Fruit fly (Drosophila melanogaster) whole organism, embryonic: ENCODE results near the gene CG17612.

ENCODE experiments used
- BEAF-32 ChIP-seq: fragments of 200-800 bp; sonication (Bioruptor generic); optimal IDR thresholded peaks from 3 replicates; lab custom pipeline; 2017; ENCODE audit warnings: missing biosample characterization, missing genetic modification characterization, mild to moderate bottlenecking, moderate library complexity, missing genetic modification reagents
- CG13287 ChIP-seq: fragments of 200-800 bp; sonication (Bioruptor generic); IDR thresholded peaks from 2 replicates; pipeline ENCODE4 v1.3.6; 2022; ENCODE audit warnings: missing biosample characterization, missing genetic modification characterization; ENCODE audit not compliant: partially characterized antibody
- CG14710 ChIP-seq: fragments of 200-800 bp; sonication (Bioruptor generic); optimal IDR thresholded peaks from 3 replicates; lab custom pipeline; 2019; ENCODE audit warnings: missing biosample characterization, mild to moderate bottlenecking, missing genetic modification characterization, moderate library complexity
- CG15601 ChIP-seq: fragments of 200-800 bp; sonication (Bioruptor generic); optimal IDR thresholded peaks from 3 replicates; lab custom pipeline; 2019; ENCODE audit warnings: missing biosample characterization, mild to moderate bottlenecking, missing genetic modification characterization, moderate library complexity
- CG16813 ChIP-seq: fragments of 200-800 bp; sonication (Bioruptor generic); IDR thresholded peaks from 3 replicates; pipeline ENCODE4 v1.3.6; 2022; ENCODE audit warnings: missing biosample characterization, missing genetic modification characterization; ENCODE audit not compliant: partially characterized antibody
- CG17912 ChIP-seq: fragments of 200-800 bp; sonication (Bioruptor generic); optimal IDR thresholded peaks from 2 replicates; lab custom pipeline; 2018; ENCODE audit warnings: missing biosample characterization, mild to moderate bottlenecking, missing genetic modification characterization
- CG1832 ChIP-seq: fragments of 200-800 bp; sonication (Bioruptor generic); optimal IDR thresholded peaks from 2 replicates; lab custom pipeline; 2017; ENCODE audit warnings: missing biosample characterization, mild to moderate bottlenecking, missing genetic modification characterization, inconsistent platforms
- CG18599 ChIP-seq: fragments of 200-800 bp; sonication (Bioruptor generic); optimal IDR thresholded peaks from 3 replicates; lab custom pipeline; 2017; ENCODE audit warnings: missing biosample characterization, missing genetic modification characterization, mild to moderate bottlenecking, moderate library complexity, missing genetic modification reagents
- CG2116 ChIP-seq: fragments of 200-800 bp; sonication (Bioruptor generic); optimal IDR thresholded peaks from 3 replicates; lab custom pipeline; 2018; ENCODE audit warnings: missing biosample characterization, mild to moderate bottlenecking, missing genetic modification characterization
- CG2875 ChIP-seq: fragments of 200-800 bp; sonication (Bioruptor generic); optimal IDR thresholded peaks from 2 replicates; lab custom pipeline; 2017; ENCODE audit warnings: missing biosample characterization, mild to moderate bottlenecking, missing genetic modification characterization, missing genetic modification reagents
- CG42726 ChIP-seq: fragments of 200-800 bp; sonication (Bioruptor generic); IDR thresholded peaks from 2 replicates; pipeline ENCODE4 v1.3.6; 2022; ENCODE audit warnings: missing biosample characterization, missing genetic modification characterization; ENCODE audit not compliant: partially characterized antibody
- CG4820 ChIP-seq: fragments of 200-800 bp; sonication (Bioruptor generic); optimal IDR thresholded peaks from 3 replicates; lab custom pipeline; 2016; ENCODE audit warnings: missing biosample characterization, missing genetic modification characterization
- CG8290 ChIP-seq, 3 experiments: fragments of 200-800 bp; sonication (Bioruptor generic); optimal IDR thresholded peaks; 2 replicates each; lab custom pipeline; 2016 to 2019; ENCODE audit warnings: missing biosample characterization in 3 of 3, missing genetic modification characterization in 3 of 3, mild to moderate bottlenecking in 2 of 3, moderate library complexity in 1 of 3
- CTCF ChIP-seq: fragments of 200-800 bp; sonication (Bioruptor generic); optimal IDR thresholded peaks from 2 replicates; lab custom pipeline; 2017; ENCODE audit warnings: missing biosample characterization, mild to moderate bottlenecking, missing genetic modification characterization, moderate library complexity
- CoRest ChIP-seq: fragments of 200-800 bp; sonication (Bioruptor generic); optimal IDR thresholded peaks from 3 replicates; lab custom pipeline; 2018; ENCODE audit warnings: missing biosample characterization, mild to moderate bottlenecking, missing genetic modification characterization, moderate library complexity
- D19A ChIP-seq: fragments of 200-800 bp; optimal IDR thresholded peaks from 3 replicates; lab custom pipeline; 2019; ENCODE audit warnings: missing biosample characterization, mild to moderate bottlenecking, missing genetic modification characterization, moderate library complexity
- Dbx ChIP-seq: fragments of 200-800 bp; sonication (Bioruptor generic); IDR thresholded peaks from 3 replicates; pipeline ENCODE4 v1.3.6; 2022; ENCODE audit warnings: missing biosample characterization, missing genetic modification characterization
- Doc3 ChIP-seq: fragments of 200-800 bp; sonication (Bioruptor generic); IDR thresholded peaks from 3 replicates; pipeline ENCODE4 v1.3.6; 2022; ENCODE audit warnings: missing biosample characterization, missing genetic modification characterization; ENCODE audit not compliant: partially characterized antibody
- E2f2 ChIP-seq: fragments of 200-800 bp; sonication (Bioruptor generic); IDR thresholded peaks from 2 replicates; pipeline ENCODE4 v1.3.6; 2022; ENCODE audit warnings: missing biosample characterization, missing genetic modification characterization
- Hr3 ChIP-seq: fragments of 200-800 bp; sonication (Bioruptor generic); optimal IDR thresholded peaks from 3 replicates; lab custom pipeline; 2016; ENCODE audit warnings: missing biosample characterization, missing genetic modification characterization
- Hr51 ChIP-seq, 2 experiments: fragments of 200-800 bp; sonication (Bioruptor generic); optimal IDR thresholded peaks; 2 replicates in 1 of 2; 3 replicates in 1 of 2; lab custom pipeline; 2016 to 2018; ENCODE audit warnings: missing biosample characterization in 2 of 2, missing genetic modification characterization in 2 of 2, mild to moderate bottlenecking in 1 of 2, moderate library complexity in 1 of 2
- Lhr ChIP-seq: fragments of 200-800 bp; sonication (Bioruptor generic); optimal IDR thresholded peaks from 3 replicates; lab custom pipeline; 2017; ENCODE audit warnings: mild to moderate bottlenecking, missing biosample characterization, missing genetic modification reagents, missing genetic modification characterization
- MTF-1 ChIP-seq: fragments of 200-800 bp; sonication (Bioruptor generic); optimal IDR thresholded peaks from 2 replicates; lab custom pipeline; 2018; ENCODE audit warnings: missing biosample characterization, mild to moderate bottlenecking, missing genetic modification characterization, borderline replicate concordance
- Poxn ChIP-seq: fragments of 200-800 bp; sonication (Bioruptor generic); IDR thresholded peaks from 2 replicates; pipeline ENCODE4 v1.3.6; 2022; ENCODE audit warnings: missing biosample characterization, missing genetic modification characterization
- Sox102F ChIP-seq: fragments of 200-800 bp; sonication (Bioruptor generic); optimal IDR thresholded peaks from 2 replicates; lab custom pipeline; 2018; ENCODE audit warnings: missing biosample characterization, mild to moderate bottlenecking, missing genetic modification characterization, moderate library complexity
- Sry-β ChIP-seq: fragments of 200-800 bp; sonication (Bioruptor generic); optimal IDR thresholded peaks from 2 replicates; lab custom pipeline; 2018; ENCODE audit warnings: missing biosample characterization, mild to moderate bottlenecking, missing genetic modification characterization, moderate library complexity
- abd-A ChIP-seq: fragments of 200-800 bp; sonication (Bioruptor generic); optimal IDR thresholded peaks from 3 replicates; lab custom pipeline; 2019; ENCODE audit warnings: missing biosample characterization, mild to moderate bottlenecking, missing genetic modification characterization, moderate library complexity
- bbx ChIP-seq: fragments of 200-800 bp; sonication (Bioruptor generic); IDR thresholded peaks from 2 replicates; pipeline ENCODE4 v1.3.6; 2022; ENCODE audit warnings: missing biosample characterization, missing genetic modification characterization; ENCODE audit not compliant: partially characterized antibody
- da ChIP-seq: fragments of 200-800 bp; sonication (Bioruptor generic); optimal IDR thresholded peaks from 2 replicates; lab custom pipeline; 2016; ENCODE audit warnings: missing biosample characterization, missing genetic modification characterization
- ems ChIP-seq: fragments of 200-800 bp; sonication (Bioruptor generic); optimal IDR thresholded peaks from 3 replicates; lab custom pipeline; 2016; ENCODE audit warnings: missing biosample characterization, missing genetic modification characterization
- eve ChIP-seq, 2 experiments: fragments of >200 bp; optimal IDR thresholded peaks; 2 replicates each; lab custom pipeline; 2017; ENCODE audit warnings: missing biosample characterization in 2 of 2, missing genetic modification characterization in 2 of 2
- fd102C ChIP-seq: fragments of 200-800 bp; sonication (Bioruptor generic); optimal IDR thresholded peaks from 2 replicates; lab custom pipeline; 2018; ENCODE audit warnings: missing biosample characterization, mild to moderate bottlenecking, missing genetic modification characterization, moderate library complexity
- grau ChIP-seq: fragments of 200-800 bp; optimal IDR thresholded peaks from 3 replicates; lab custom pipeline; 2019; ENCODE audit warnings: missing biosample characterization, mild to moderate bottlenecking, missing genetic modification characterization, moderate library complexity
- gsb-n ChIP-seq: fragments of 200-800 bp; sonication (Bioruptor generic); optimal IDR thresholded peaks from 3 replicates; lab custom pipeline; 2018; ENCODE audit warnings: missing biosample characterization, mild to moderate bottlenecking, missing genetic modification characterization
- jing ChIP-seq: fragments of 200-800 bp; sonication (Bioruptor generic); optimal IDR thresholded peaks from 2 replicates; lab custom pipeline; 2018; ENCODE audit warnings: missing biosample characterization, mild to moderate bottlenecking, missing genetic modification characterization
- knrl ChIP-seq: fragments of 200-800 bp; sonication (Bioruptor generic); IDR thresholded peaks from 3 replicates; pipeline ENCODE4 v1.3.6; 2022; ENCODE audit warnings: missing biosample characterization, missing genetic modification characterization; ENCODE audit not compliant: partially characterized antibody
- lbe ChIP-seq: fragments of 200-800 bp; sonication (Bioruptor generic); optimal IDR thresholded peaks from 2 replicates; lab custom pipeline; 2016; ENCODE audit warnings: missing biosample characterization, mild to moderate bottlenecking, missing genetic modification characterization
- odd ChIP-seq: fragments of 200-800 bp; sonication (Bioruptor generic); optimal IDR thresholded peaks from 2 replicates; lab custom pipeline; 2017; ENCODE audit warnings: missing biosample characterization, mild to moderate bottlenecking, missing genetic modification characterization
- phol ChIP-seq: fragments of 200-800 bp; sonication (Bioruptor generic); optimal IDR thresholded peaks from 3 replicates; lab custom pipeline; 2018; ENCODE audit warnings: missing biosample characterization, mild to moderate bottlenecking, missing genetic modification characterization, moderate library complexity
- psq ChIP-seq: fragments of 200-800 bp; sonication (Bioruptor generic); optimal IDR thresholded peaks from 2 replicates; lab custom pipeline; 2017; ENCODE audit warnings: missing biosample characterization, missing genetic modification characterization
- run ChIP-seq: fragments of 200-800 bp; sonication (Bioruptor generic); optimal IDR thresholded peaks from 3 replicates; lab custom pipeline; 2018; ENCODE audit warnings: missing biosample characterization, mild to moderate bottlenecking, missing genetic modification characterization
- sd ChIP-seq: fragments of 200-800 bp; sonication (Bioruptor generic); optimal IDR thresholded peaks from 3 replicates; lab custom pipeline; 2018; ENCODE audit warnings: missing biosample characterization, mild to moderate bottlenecking, missing genetic modification characterization, moderate library complexity
- stwl ChIP-seq: fragments of 200-800 bp; sonication (Bioruptor generic); optimal IDR thresholded peaks from 3 replicates; lab custom pipeline; 2018; ENCODE audit warnings: missing biosample characterization, mild to moderate bottlenecking, missing genetic modification characterization, moderate library complexity
- trem ChIP-seq: fragments of 200-800 bp; optimal IDR thresholded peaks from 3 replicates; lab custom pipeline; 2019; ENCODE audit warnings: missing biosample characterization, mild to moderate bottlenecking, missing genetic modification characterization, moderate library complexity
- zfh1 ChIP-seq: fragments of 200-800 bp; sonication (Bioruptor generic); IDR thresholded peaks from 3 replicates; pipeline ENCODE4 v1.3.6; 2022; ENCODE audit warnings: missing biosample characterization, missing genetic modification characterization

The CG17612 gene

dm6 chr2L:4346619-4347310 lies 35.8 kb downstream of the CG17612 start (continued):
- TF ChIP-seq D19A (tag; lab: Kevin White, UChicago) (peak; percentile 18), odd (GFP tag; lab: Kevin White, UChicago) (no peak), eve (GFP tag; optimal IDR thresholded peaks at IDR 0.05; lab: Kevin White, UChicago) (no peak), CG2875 (GFP tag; lab: Kevin White, UChicago) (no peak), psq (GFP tag; lab: Kevin White, UChicago) (no peak), Sry-β (GFP tag; lab: Kevin White, UChicago) (no peak), Sox102F (no peak), Hr3 (GFP tag; lab: Kevin White, UChicago) (no peak), CG18599 (GFP tag; lab: Kevin White, UChicago) (no peak), gsb-n (peak; percentile 92), Doc3 (GFP tag; lab: Robert Waterston, UW) (no peak), Hr51 (GFP tag; optimal IDR thresholded peaks at IDR 0.05; lab: Kevin White, UChicago) (peak in 1 of 2 experiments; percentile 42)

dm6 chr2L:4345569-4346131 lies 36.9 kb downstream of the CG17612 start:
- TF ChIP-seq grau (tag; lab: Kevin White, UChicago) (peak; percentile 15), Lhr (GFP tag; lab: Kevin White, UChicago) (peak; percentile 77), CoRest (tag; lab: Kevin White, UChicago) (peak; percentile 25), ems (GFP tag; lab: Kevin White, UChicago) (no peak), CG8290 (GFP tag; optimal IDR thresholded peaks at IDR 0.05; lab: Kevin White, UChicago) (peak; percentile 67), CG8290 (tag; optimal IDR thresholded peaks at IDR 0.05; lab: Kevin White, UChicago) (peak; percentile 63 to 99), sd (tag; lab: Kevin White, UChicago) (peak; percentile 10), CG2116 (GFP tag; lab: Kevin White, UChicago) (peak; percentile 26), CG14710 (tag; lab: Kevin White, UChicago) (peak; percentile 41), trem (tag; lab: Kevin White, UChicago) (peak; percentile 28), Hr3 (GFP tag; lab: Kevin White, UChicago) (no peak), MTF-1 (GFP tag; lab: Kevin White, UChicago) (no peak), jing (GFP tag; lab: Kevin White, UChicago) (no peak), CG1832 (GFP tag; lab: Kevin White, UChicago) (no peak), CG17912 (no peak), CG13287 (GFP tag; lab: Robert Waterston, UW) (no peak; the same call in 1 of the 2 replicates), CTCF (GFP tag; lab: Kevin White, UChicago) (peak; percentile 98), CG42726 (peak; percentile 63; the same call in 1 of the 2 replicates), BEAF-32 (GFP tag; lab: Kevin White, UChicago) (peak; percentile 51), zfh1 (GFP tag; lab: Robert Waterston, UW) (peak; percentile 45; the same call in 1 of the 3 replicates), stwl (tag; lab: Kevin White, UChicago) (peak; percentile 47), CG15601 (peak; percentile 58), Poxn (GFP tag; lab: Robert Waterston, UW) (no peak), abd-A (tag; lab: Kevin White, UChicago) (peak; percentile 17), CG4820 (GFP tag; lab: Kevin White, UChicago) (peak; percentile 12), bbx (GFP tag; lab: Robert Waterston, UW) (no peak), lbe (GFP tag; lab: Kevin White, UChicago) (peak; percentile 32), run (tag; lab: Kevin White, UChicago) (no peak), knrl (GFP tag; lab: Robert Waterston, UW) (peak; percentile 34; the same call in 1 of the 3 replicates), phol (tag; lab: Kevin White, UChicago) (peak; percentile 26), E2f2 (peak; percentile 94), Dbx (GFP tag; lab: Robert Waterston, UW) (no peak; the same call in 2 of the 3 replicates), CG16813 (GFP tag; lab: Robert Waterston, UW) (peak; percentile 7; the same call in 1 of the 3 replicates), fd102C (GFP tag; lab: Kevin White, UChicago) (peak; percentile 47), da (GFP tag; lab: Kevin White, UChicago) (no peak)
